Fruit fly (Drosophila melanogaster): ENCODE data around the gene CG43245.

DNA sequence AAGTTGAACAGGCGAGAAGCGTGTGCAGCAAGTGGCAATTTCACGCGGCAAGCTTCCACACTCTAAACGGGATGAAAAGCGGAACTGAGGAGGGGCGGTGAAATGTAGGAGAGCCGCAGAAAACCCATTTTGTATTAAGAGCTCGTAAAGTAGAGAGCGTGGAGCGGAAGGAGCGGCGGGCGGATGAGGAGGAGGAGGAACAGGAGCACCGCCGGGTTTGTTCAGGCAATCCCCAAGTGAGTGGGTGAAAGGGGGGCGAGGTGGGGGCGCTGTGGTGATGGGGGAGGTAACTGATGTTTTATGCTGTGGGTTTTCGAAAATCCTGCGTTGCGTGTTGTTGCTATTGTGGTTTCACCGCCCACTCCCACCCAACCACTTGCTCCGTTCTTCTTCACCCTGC is 44.6 kb upstream of the CG43245 start:
- TF ChIP-seq psq (optimal IDR thresholded peaks at IDR 0.05) = no peak
- no peak for TF ChIP-seq h (optimal IDR thresholded peaks at IDR 0.05)
- no peak for TF ChIP-seq Myc (optimal IDR thresholded peaks at IDR 0.05)
